Fruit fly (Drosophila melanogaster) whole organism, pupa: ENCODE measurements around the gene tyn.

Experiments
- CG12605 ChIP-seq: fragments of 200-800 bp; sonication (Bioruptor generic); IDR thresholded peaks from 2 replicates; pipeline ENCODE4 v1.3.6; 2022; ENCODE audit warnings: missing biosample characterization, missing genetic modification characterization
- CG13204 ChIP-seq: fragments of 200-800 bp; sonication (Bioruptor generic); optimal IDR thresholded peaks from 2 replicates; lab custom pipeline; 2018; ENCODE audit warnings: missing biosample characterization, mild to moderate bottlenecking, missing genetic modification characterization, moderate library complexity
- CG17806 ChIP-seq: fragments of 200-800 bp; sonication (Bioruptor generic); optimal IDR thresholded peaks from 2 replicates; lab custom pipeline; 2018; ENCODE audit warnings: missing biosample characterization, mild to moderate bottlenecking, missing genetic modification characterization, moderate library complexity
- CG34367 ChIP-seq: fragments of 200-800 bp; sonication (Bioruptor generic); optimal IDR thresholded peaks from 2 replicates; lab custom pipeline; 2018; ENCODE audit warnings: missing biosample characterization, mild to moderate bottlenecking, missing genetic modification characterization
- CG4496 ChIP-seq: fragments of 200-800 bp; sonication (Bioruptor generic); IDR thresholded peaks from 3 replicates; pipeline ENCODE4 v1.3.6; 2022; ENCODE audit warnings: missing biosample characterization, missing genetic modification characterization
- CG8301 ChIP-seq: fragments of 200-800 bp; sonication (Bioruptor generic); optimal IDR thresholded peaks from 2 replicates; lab custom pipeline; 2018; ENCODE audit warnings: missing biosample characterization, mild to moderate bottlenecking, missing genetic modification characterization
- CG9948 ChIP-seq: fragments of 200-800 bp; sonication (Bioruptor generic); optimal IDR thresholded peaks from 2 replicates; lab custom pipeline; 2018; ENCODE audit warnings: missing biosample characterization, mild to moderate bottlenecking, missing genetic modification characterization, moderate library complexity
- EcR ChIP-seq: fragments of 200-800 bp; sonication (Bioruptor generic); optimal IDR thresholded peaks from 3 replicates; lab custom pipeline; 2019; ENCODE audit warnings: missing biosample characterization, missing genetic modification characterization, mild to moderate bottlenecking, moderate library complexity, missing genetic modification reagents
- Ets98B ChIP-seq: fragments of 200-800 bp; sonication (Bioruptor generic); IDR thresholded peaks from 2 replicates; pipeline ENCODE4 v1.3.6; 2022; ENCODE audit warnings: missing biosample characterization, missing genetic modification characterization

dm6 chrX:145081-145480 lies 5.0 kb downstream of the tyn start:
- TF ChIP-seq CG12605 = no peak
- no peak for TF ChIP-seq CG8301
- no peak for TF ChIP-seq Ets98B (GFP tag; lab: Robert Waterston, UW)
- TF ChIP-seq CG13204 (GFP tag; lab: Kevin White, UChicago) = no peak
- TF ChIP-seq CG4496 (GFP tag; lab: Robert Waterston, UW) = no peak
- TF ChIP-seq CG34367 = no peak
- no peak for TF ChIP-seq CG17806 (tag; lab: Kevin White, UChicago)
- TF ChIP-seq EcR (GFP tag; lab: Kevin White, UChicago) = no peak
- TF ChIP-seq CG9948 (tag; lab: Kevin White, UChicago) = no peak
